8 worm cellular contexts compared by ENCODE assay signal in the genomic region with DNA sequence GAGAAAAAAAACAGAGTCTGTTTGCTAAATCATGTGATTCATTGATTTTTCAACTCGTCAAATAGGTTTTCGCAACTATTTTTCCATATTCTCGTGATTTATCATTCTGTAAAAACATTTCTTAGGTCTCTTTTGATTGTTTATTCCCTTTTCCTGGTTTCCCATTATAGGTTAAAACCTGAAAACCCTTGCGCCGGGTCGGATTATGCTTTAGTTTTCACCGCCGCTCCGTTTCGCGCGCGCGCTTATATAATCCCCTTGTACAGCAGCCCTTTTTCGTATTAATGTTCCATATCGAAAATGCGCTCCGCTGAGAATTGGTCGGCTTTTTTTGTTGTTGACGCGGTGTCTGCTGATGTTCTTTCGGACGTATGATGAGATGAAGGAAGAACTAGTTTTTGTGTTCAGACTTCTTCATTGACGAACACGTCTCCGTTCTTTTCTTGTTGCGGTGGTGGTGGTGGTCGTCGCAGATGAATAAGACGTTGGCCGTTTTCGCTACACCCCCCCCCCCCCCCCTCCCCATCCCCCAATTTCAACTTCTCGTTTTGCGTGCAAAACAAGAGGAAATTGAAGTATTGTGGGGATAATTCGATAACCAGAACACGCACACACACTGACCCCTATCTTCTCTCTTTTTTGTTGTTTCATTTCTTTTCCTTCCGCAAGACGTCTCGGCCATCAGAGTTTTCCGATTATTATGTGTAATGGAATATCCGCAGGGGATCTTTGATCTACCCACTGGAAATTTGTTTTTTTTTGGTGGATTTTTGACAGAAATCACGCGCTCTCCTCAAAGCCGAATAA.
TF ChIP-seq lines count a peak whose summit lies in the region.

No protein-coding gene starts in this region.

TF ChIP-seq in whole organism, L1 larva, 84 proteins besides CTCF, POLR2A, EP300 and RAD21 (continues in another document):
- TF ChIP-seq unc-98 (GFP tag; IDR thresholded peaks at IDR 0.05; lab: Robert Waterston, UW) = no peak
- no peak for TF ChIP-seq aha-1 (tag; optimal IDR thresholded peaks at IDR 0.05; lab: Kevin White, UChicago)
- TF ChIP-seq C16A3.4 (tag; optimal IDR thresholded peaks at IDR 0.05; lab: Kevin White, UChicago) = no peak
- no peak for TF ChIP-seq ets-5 (GFP tag; IDR thresholded peaks at IDR 0.05; lab: Robert Waterston, UW)
- no peak for TF ChIP-seq jun-1 (tag; optimal IDR thresholded peaks at IDR 0.05; lab: Kevin White, UChicago)
- TF ChIP-seq pqm-1 (tag; optimal IDR thresholded peaks at IDR 0.05; lab: Kevin White, UChicago) = no peak
- no peak for TF ChIP-seq ceh-82 (tag; optimal IDR thresholded peaks at IDR 0.05; lab: Kevin White, UChicago)
- TF ChIP-seq lin-15B (tag; optimal IDR thresholded peaks at IDR 0.05; lab: Kevin White, UChicago) = no peak
- TF ChIP-seq hlh-17 (GFP tag; optimal IDR thresholded peaks at IDR 0.05; lab: Kevin White, UChicago; ENCODE audit: borderline replicate concordance) = no peak
- TF ChIP-seq C04F5.9 (tag; optimal IDR thresholded peaks at IDR 0.05; lab: Kevin White, UChicago) = no peak

TF ChIP-seq in whole organism, L2 larva, 48 proteins besides CTCF, POLR2A, EP300 and RAD21 (continues in another document):
- TF ChIP-seq elt-3 (tag; optimal IDR thresholded peaks at IDR 0.05; lab: Kevin White, UChicago) = no peak
- peak; percentile 2 for TF ChIP-seq blmp-1 (tag; optimal IDR thresholded peaks at IDR 0.05; lab: Kevin White, UChicago; ENCODE audit: insufficient read depth)
- TF ChIP-seq nhr-77 (tag; optimal IDR thresholded peaks at IDR 0.05; lab: Kevin White, UChicago) = no peak
- TF ChIP-seq nhr-6 (tag; optimal IDR thresholded peaks at IDR 0.05; lab: Kevin White, UChicago) = no peak
- peak; percentile 36 for TF ChIP-seq ama-1 (optimal IDR thresholded peaks at IDR 0.05; lab: Kevin White, UChicago)
- no peak for TF ChIP-seq crh-2 (tag; optimal IDR thresholded peaks at IDR 0.05; lab: Kevin White, UChicago)
- TF ChIP-seq nhr-23 (tag; optimal IDR thresholded peaks at IDR 0.05; lab: Kevin White, UChicago) = no peak
- no peak for TF ChIP-seq nhr-129 (tag; optimal IDR thresholded peaks at IDR 0.05; lab: Kevin White, UChicago)
- TF ChIP-seq egl-27 (tag; optimal IDR thresholded peaks at IDR 0.05; lab: Kevin White, UChicago) = no peak
- peak; percentile 81 for TF ChIP-seq Y55F3AM.14 (GFP tag; optimal IDR thresholded peaks at IDR 0.05; lab: Kevin White, UChicago)

TF ChIP-seq in whole organism, L3 larva, 47 proteins besides CTCF, POLR2A, EP300 and RAD21 (continues in another document):
- TF ChIP-seq nhr-76 (tag; optimal IDR thresholded peaks at IDR 0.05; lab: Kevin White, UChicago) (no peak), lin-15B (tag; optimal IDR thresholded peaks at IDR 0.05; lab: Kevin White, UChicago) (peak; percentile 42), snpc-4 (tag; optimal IDR thresholded peaks at IDR 0.05; lab: Kevin White, UChicago) (peak; percentile 19), mml-1 (tag; optimal IDR thresholded peaks at IDR 0.05; lab: Kevin White, UChicago) (no peak), R02D3.7 (tag; optimal IDR thresholded peaks at IDR 0.05; lab: Kevin White, UChicago) (no peak), unc-62 (GFP tag; optimal IDR thresholded peaks at IDR 0.05; lab: Kevin White, UChicago) (no peak), nhr-43 (tag; optimal IDR thresholded peaks at IDR 0.05; lab: Kevin White, UChicago; ENCODE audit: poor library complexity, severe bottlenecking) (peak; percentile 42), nhr-77 (tag; optimal IDR thresholded peaks at IDR 0.05; lab: Kevin White, UChicago) (no peak), ZK546.5 (tag; optimal IDR thresholded peaks at IDR 0.05; lab: Kevin White, UChicago) (no peak), sea-2 (GFP tag; optimal IDR thresholded peaks at IDR 0.05; lab: Kevin White, UChicago) (no peak), nhr-67 (tag; optimal IDR thresholded peaks at IDR 0.05; lab: Kevin White, UChicago) (no peak)

TF ChIP-seq in whole organism, L4 larva, 104 proteins besides CTCF, POLR2A, EP300 and RAD21 (continues in another document):
- TF ChIP-seq hlh-11 (tag; optimal IDR thresholded peaks at IDR 0.05; lab: Kevin White, UChicago) = peak; percentile 57
- no peak for TF ChIP-seq snpc-1.2 (GFP tag; IDR thresholded peaks at IDR 0.05; lab: Robert Waterston, UW)
- peak; percentile 51 for TF ChIP-seq lin-38 (GFP tag; IDR thresholded peaks at IDR 0.05; lab: Robert Waterston, UW)
- no peak for TF ChIP-seq lin-39 (tag; optimal IDR thresholded peaks at IDR 0.05; lab: Kevin White, UChicago)
- TF ChIP-seq mxl-3 (GFP tag; optimal IDR thresholded peaks at IDR 0.05; lab: Kevin White, UChicago) = peak; percentile 36
- peak; percentile 37; the same call in 1 of the 2 replicates for TF ChIP-seq tra-1 (GFP tag; IDR thresholded peaks at IDR 0.05; lab: Robert Waterston, UW)
- peak; percentile 55 for TF ChIP-seq hlh-30 (tag; optimal IDR thresholded peaks at IDR 0.05; lab: Kevin White, UChicago; ENCODE audit: insufficient read depth)
- TF ChIP-seq lin-29 (GFP tag; IDR thresholded peaks at IDR 0.05; lab: Robert Waterston, UW) = 0 out of 2 replicates have a peak, but pooled peaks have one; percentile 33
- peak; percentile 98 for TF ChIP-seq aha-1 (tag; lab: Kevin White, UChicago)
- TF ChIP-seq ctbp-1 (GFP tag; IDR thresholded peaks at IDR 0.05; lab: Robert Waterston, UW) = no peak; the same call in 1 of the 2 replicates

TF ChIP-seq in whole organism, early embryonic, 17 proteins besides CTCF, POLR2A, EP300 and RAD21:
- TF ChIP-seq tbx-37 (GFP tag; conservative IDR thresholded peaks at IDR 0.05; lab: Robert Waterston, UW) (no peak), ceh-13 (GFP tag; optimal IDR thresholded peaks at IDR 0.05; lab: Kevin White, UChicago) (no peak), ceh-36 (tag; optimal IDR thresholded peaks at IDR 0.05; lab: Kevin White, UChicago) (peak; percentile 14)

TF ChIP-seq in whole organism, late embryonic, 69 proteins besides CTCF, POLR2A, EP300 and RAD21:
- TF ChIP-seq T23F11.4 (GFP tag; optimal IDR thresholded peaks at IDR 0.05; lab: Kevin White, UChicago) = no peak
- no peak for TF ChIP-seq K02D7.2 (tag; optimal IDR thresholded peaks at IDR 0.05; lab: Kevin White, UChicago)
- TF ChIP-seq tbx-2 (tag; optimal IDR thresholded peaks at IDR 0.05; lab: Kevin White, UChicago) = no peak
- TF ChIP-seq unc-42 (tag; optimal IDR thresholded peaks at IDR 0.05; lab: Kevin White, UChicago) = peak; percentile 76
- no peak for TF ChIP-seq ttx-3 (tag; optimal IDR thresholded peaks at IDR 0.05; lab: Kevin White, UChicago)
- TF ChIP-seq hlh-6 (tag; optimal IDR thresholded peaks at IDR 0.05; lab: Kevin White, UChicago) = no peak
- TF ChIP-seq pha-2 (tag; optimal IDR thresholded peaks at IDR 0.05; lab: Kevin White, UChicago) = no peak
- TF ChIP-seq pat-9 (tag; optimal IDR thresholded peaks at IDR 0.05; lab: Kevin White, UChicago) = no peak
- no peak for TF ChIP-seq ceh-19 (GFP tag; optimal IDR thresholded peaks at IDR 0.05; lab: Kevin White, UChicago)

TF ChIP-seq in whole organism, mixed stage, embryonic, 35 proteins besides CTCF, POLR2A, EP300 and RAD21:
- TF ChIP-seq ces-1 (GFP tag; optimal IDR thresholded peaks at IDR 0.05; lab: Kevin White, UChicago) = peak; percentile 88
- no peak for TF ChIP-seq bed-3 (GFP tag; optimal IDR thresholded peaks at IDR 0.05; lab: Kevin White, UChicago)
- peak; percentile 14 for TF ChIP-seq ham-2 (GFP tag; optimal IDR thresholded peaks at IDR 0.05; lab: Kevin White, UChicago)
- peak; percentile 12 for TF ChIP-seq mls-2 (tag; optimal IDR thresholded peaks at IDR 0.05; lab: Kevin White, UChicago)

TF ChIP-seq in whole organism, young adult, 124 proteins besides CTCF, POLR2A, EP300 and RAD21 (continues in another document):
- TF ChIP-seq attf-3 (GFP tag; conservative IDR thresholded peaks at IDR 0.05; lab: Robert Waterston, UW) = no peak
- no peak; the same call in 1 of the 2 replicates for TF ChIP-seq mcd-1 (GFP tag; IDR thresholded peaks at IDR 0.05; lab: Robert Waterston, UW)
- TF ChIP-seq ceh-40 (GFP tag; IDR thresholded peaks at IDR 0.05; lab: Robert Waterston, UW) = no peak
- no peak for TF ChIP-seq ZK185.1 (tag; optimal IDR thresholded peaks at IDR 0.05; lab: Kevin White, UChicago; ENCODE audit: poor library complexity, severe bottlenecking)
- peak; percentile 40; the same call in 1 of the 2 replicates for TF ChIP-seq egrh-3 (GFP tag; IDR thresholded peaks at IDR 0.05; lab: Robert Waterston, UW)
- TF ChIP-seq ztf-28 (GFP tag; IDR thresholded peaks at IDR 0.05; lab: Robert Waterston, UW) = no peak
- TF ChIP-seq lsy-27 (tag; optimal IDR thresholded peaks at IDR 0.05; lab: Kevin White, UChicago; ENCODE audit: borderline replicate concordance, insufficient read depth) = no peak
- no peak for TF ChIP-seq dpff-1 (tag; optimal IDR thresholded peaks at IDR 0.05; lab: Kevin White, UChicago)
- TF ChIP-seq F57C9.4 (tag; optimal IDR thresholded peaks at IDR 0.05; lab: Kevin White, UChicago) = no peak
- TF ChIP-seq lin-54 (GFP tag; optimal IDR thresholded peaks at IDR 0.05; lab: Kevin White, UChicago) = peak; percentile 5
- TF ChIP-seq let-526 (GFP tag; IDR thresholded peaks at IDR 0.05; lab: Robert Waterston, UW) = no peak
- TF ChIP-seq ets-4 (GFP tag; optimal IDR thresholded peaks at IDR 0.05; lab: Kevin White, UChicago) = no peak
- no peak for TF ChIP-seq aptf-3 (GFP tag; IDR thresholded peaks at IDR 0.05; lab: Robert Waterston, UW)
- TF ChIP-seq nhr-120 (GFP tag; IDR thresholded peaks at IDR 0.05; lab: Robert Waterston, UW) = no peak
- TF ChIP-seq efl-1 (GFP tag; optimal IDR thresholded peaks at IDR 0.05; lab: Kevin White, UChicago) = no peak
- no peak for TF ChIP-seq F10E7.11 (tag; optimal IDR thresholded peaks at IDR 0.05; lab: Kevin White, UChicago)
- no peak for TF ChIP-seq nhr-179 (tag; optimal IDR thresholded peaks at IDR 0.05; lab: Kevin White, UChicago)
- TF ChIP-seq ceh-100 (GFP tag; IDR thresholded peaks at IDR 0.05; lab: Robert Waterston, UW) = no peak
- TF ChIP-seq hrde-1 (tag; optimal IDR thresholded peaks at IDR 0.05; lab: Kevin White, UChicago; ENCODE audit: borderline replicate concordance) = no peak
- TF ChIP-seq nhr-27 (tag; optimal IDR thresholded peaks at IDR 0.05; lab: Kevin White, UChicago) = peak; percentile 14
- TF ChIP-seq lir-1 (GFP tag; conservative IDR thresholded peaks at IDR 0.05; lab: Robert Waterston, UW) = no peak
- no peak for TF ChIP-seq Y67H2A.10 (GFP tag; conservative IDR thresholded peaks at IDR 0.05; lab: Robert Waterston, UW)
- TF ChIP-seq K11D2.4 (GFP tag; IDR thresholded peaks at IDR 0.05; lab: Robert Waterston, UW) = no peak
- TF ChIP-seq ztf-26 (tag; optimal IDR thresholded peaks at IDR 0.05; lab: Kevin White, UChicago) = peak; percentile 30
- no peak for TF ChIP-seq mes-4 (tag; optimal IDR thresholded peaks at IDR 0.05; lab: Kevin White, UChicago)
- no peak for TF ChIP-seq sptf-2 (GFP tag; optimal IDR thresholded peaks at IDR 0.05; lab: Kevin White, UChicago)
- no peak for TF ChIP-seq B0019.2 (GFP tag; conservative IDR thresholded peaks at IDR 0.05; lab: Robert Waterston, UW)
- no peak for TF ChIP-seq Y53F4B.3 (GFP tag; IDR thresholded peaks at IDR 0.05; lab: Robert Waterston, UW)
- no peak for TF ChIP-seq sea-2 (GFP tag; IDR thresholded peaks at IDR 0.05; lab: Robert Waterston, UW)
- TF ChIP-seq snpc-1.1 (tag; optimal IDR thresholded peaks at IDR 0.05; lab: Kevin White, UChicago; ENCODE audit: insufficient read depth) = no peak
